Worm (Caenorhabditis elegans) whole organism, midembryonic: ENCODE measurements around the gene F19B10.2.

Experiments
- T22C8.4 ChIP-seq: fragments of 200-800 bp; sonication (Bioruptor generic); IDR thresholded peaks from 2 replicates; pipeline ENCODE4 v1.3.6; 2022; ENCODE audit warnings: missing genetic modification characterization, missing compliant biosample characterization
- flt-1 ChIP-seq: fragments of 200-800 bp; sonication (Bioruptor generic); IDR thresholded peaks from 2 replicates; pipeline ENCODE4 v1.3.6; 2022; ENCODE audit warnings: missing genetic modification characterization, missing compliant biosample characterization
- klf-2 ChIP-seq: fragments of 200-800 bp; sonication (Bioruptor generic); conservative IDR thresholded peaks from 2 replicates; pipeline ENCODE4 v1.3.6; 2022; ENCODE audit warnings: missing genetic modification reagents, missing genetic modification characterization, missing compliant biosample characterization
- med-1 ChIP-seq: sonication (generic microtip); optimal IDR thresholded peaks from 2 replicates; lab custom pipeline; 2017; ENCODE audit warnings: missing genetic modification characterization, mild to moderate bottlenecking, missing compliant biosample characterization, antibody characterized with exemption, missing genetic modification reagents; ENCODE audit not compliant: insufficient read depth
- ref-1 ChIP-seq: fragments of 200-800 bp; sonication (Bioruptor generic); conservative IDR thresholded peaks from 2 replicates; pipeline ENCODE4 v1.3.6; 2022; ENCODE audit warnings: missing genetic modification reagents, missing genetic modification characterization, missing compliant biosample characterization
- tab-1 ChIP-seq: fragments of 200-800 bp; sonication (Bioruptor generic); IDR thresholded peaks from 2 replicates; pipeline ENCODE4 v1.3.6; 2022; ENCODE audit warnings: missing genetic modification characterization, missing compliant biosample characterization
- ztf-23 ChIP-seq: fragments of 200-800 bp; sonication (Bioruptor generic); IDR thresholded peaks from 2 replicates; pipeline ENCODE4 v1.3.6; 2022; ENCODE audit warnings: missing genetic modification reagents, missing genetic modification characterization, missing compliant biosample characterization
- ztf-29 ChIP-seq: fragments of 200-800 bp; sonication (Bioruptor generic); IDR thresholded peaks from 2 replicates; pipeline ENCODE4 v1.3.6; 2022; ENCODE audit warnings: missing genetic modification reagents, missing genetic modification characterization, missing compliant biosample characterization

ce11 chrII:3664470-3664869, 10.8 kb upstream of the F19B10.2 start, which contains the start of gene F19B10.3:
- no peak for TF ChIP-seq tab-1 (GFP tag; lab: Robert Waterston, UW)
- no peak for TF ChIP-seq flt-1 (GFP tag; lab: Robert Waterston, UW)
- no peak for TF ChIP-seq T22C8.4 (GFP tag; lab: Robert Waterston, UW)
- TF ChIP-seq ztf-29 (GFP tag; lab: Robert Waterston, UW) = no peak
- no peak for TF ChIP-seq ztf-23 (GFP tag; lab: Robert Waterston, UW)
- TF ChIP-seq ref-1 (GFP tag; lab: Robert Waterston, UW) = no peak
- no peak for TF ChIP-seq klf-2
- no peak for TF ChIP-seq med-1 (GFP tag; lab: Kevin White, UChicago)
